Worm (Caenorhabditis elegans) whole organism, L1 larva: ENCODE results near the gene F54D5.9.

Experiments used
- aha-1 ChIP-seq: fragments of 150-350 bp; optimal IDR thresholded peaks from 2 replicates; lab custom pipeline; 2014; ENCODE audit warnings: missing biosample characterization, missing genetic modification characterization
- efl-3 ChIP-seq: fragments of 200-800 bp; sonication (Bioruptor generic); optimal IDR thresholded peaks from 2 replicates; lab custom pipeline; 2018; ENCODE audit warnings: mild to moderate bottlenecking, missing genetic modification characterization, missing compliant biosample characterization
- fkh-4 ChIP-seq: sonication (generic microtip); optimal IDR thresholded peaks from 2 replicates; lab custom pipeline; 2016; ENCODE audit warnings: missing compliant biosample characterization, missing genetic modification characterization, borderline replicate concordance
- lin-13 ChIP-seq: fragments of 150-350 bp; optimal IDR thresholded peaks from 2 replicates; lab custom pipeline; 2014; ENCODE audit warnings: missing biosample characterization, missing genetic modification reagents, missing genetic modification characterization
- mdl-1 ChIP-seq, 2 experiments: fragments of 150-350 bp; optimal IDR thresholded peaks; 2 replicates each; lab custom pipeline; 2014 to 2017; ENCODE audit warnings: missing biosample characterization in 2 of 2, missing genetic modification characterization in 2 of 2, inconsistent platforms in 1 of 2

- TF ChIP-seq efl-3 (no peak), fkh-4 (tag; lab: Kevin White, UChicago) (no peak), mdl-1 (tag; optimal IDR thresholded peaks at IDR 0.05; lab: Kevin White, UChicago) (no peak), lin-13 (GFP tag; lab: Kevin White, UChicago) (no peak), aha-1 (no peak)
Observed at ce11 chrII:11564127-11564526, 19.5 kb upstream of the F54D5.9 start, which contains the start of gene F54D5.15.
